Fruit fly (Drosophila melanogaster) whole organism, embryonic: ENCODE results near the gene amos.

ENCODE experiments used
- Antp ChIP-seq: fragments of 200-800 bp; sonication (Bioruptor generic); optimal IDR thresholded peaks from 3 replicates; lab custom pipeline; 2016; ENCODE audit warnings: missing biosample characterization, missing genetic modification characterization
- Bdp1 ChIP-seq: fragments of 200-800 bp; sonication (Bioruptor generic); optimal IDR thresholded peaks from 3 replicates; lab custom pipeline; 2016; ENCODE audit warnings: missing biosample characterization, missing genetic modification characterization
- Bteb2 ChIP-seq: fragments of 200-800 bp; sonication (Bioruptor generic); optimal IDR thresholded peaks from 2 replicates; lab custom pipeline; 2016; ENCODE audit warnings: missing biosample characterization, missing genetic modification characterization
- CG10543 ChIP-seq: fragments of 200-800 bp; sonication (Bioruptor generic); optimal IDR thresholded peaks from 3 replicates; lab custom pipeline; 2017; ENCODE audit warnings: missing biosample characterization, mild to moderate bottlenecking, missing genetic modification characterization, moderate library complexity
- CG11456 ChIP-seq: fragments of 200-800 bp; sonication (Bioruptor generic); IDR thresholded peaks from 3 replicates; pipeline ENCODE4 v1.3.6; 2022; ENCODE audit warnings: missing biosample characterization, missing genetic modification characterization
- CG12299 ChIP-seq: fragments of 200-800 bp; sonication (Bioruptor generic); optimal IDR thresholded peaks from 2 replicates; lab custom pipeline; 2018; ENCODE audit warnings: missing biosample characterization, mild to moderate bottlenecking, missing genetic modification characterization
- CG13894 ChIP-seq: fragments of 200-800 bp; sonication (Bioruptor generic); optimal IDR thresholded peaks from 3 replicates; lab custom pipeline; 2018; ENCODE audit warnings: missing biosample characterization, mild to moderate bottlenecking, missing genetic modification characterization, moderate library complexity
- CG14667 ChIP-seq: fragments of 200-800 bp; sonication (Bioruptor generic); IDR thresholded peaks from 2 replicates; pipeline ENCODE4 v1.3.6; 2022; ENCODE audit warnings: missing biosample characterization, missing genetic modification characterization
- CG17361 ChIP-seq: fragments of 200-800 bp; sonication (Bioruptor generic); IDR thresholded peaks from 3 replicates; pipeline ENCODE4 v1.3.6; 2022; ENCODE audit warnings: missing biosample characterization, missing genetic modification characterization
- CG1792 ChIP-seq: fragments of 200-800 bp; sonication (Bioruptor generic); optimal IDR thresholded peaks from 2 replicates; lab custom pipeline; 2016; ENCODE audit warnings: missing biosample characterization, missing genetic modification characterization
- CG18764 ChIP-seq: fragments of 200-800 bp; sonication (Bioruptor generic); optimal IDR thresholded peaks from 3 replicates; lab custom pipeline; 2016; ENCODE audit warnings: missing biosample characterization, missing genetic modification characterization
- CG31224 ChIP-seq: fragments of 200-800 bp; sonication (Bioruptor generic); IDR thresholded peaks from 2 replicates; pipeline ENCODE4 v1.3.6; 2022; ENCODE audit warnings: missing biosample characterization, missing genetic modification characterization
- CG32532 ChIP-seq: fragments of 200-800 bp; sonication (Bioruptor generic); IDR thresholded peaks from 2 replicates; pipeline ENCODE4 v1.3.6; 2022; ENCODE audit warnings: missing biosample characterization, missing genetic modification characterization
- CG3838 ChIP-seq: fragments of 200-800 bp; sonication (Bioruptor generic); optimal IDR thresholded peaks from 3 replicates; lab custom pipeline; 2016; ENCODE audit warnings: missing biosample characterization, missing genetic modification characterization
- CG3847 ChIP-seq: fragments of 200-800 bp; sonication (Bioruptor generic); IDR thresholded peaks from 2 replicates; pipeline ENCODE4 v1.3.6; 2022; ENCODE audit warnings: missing biosample characterization, missing genetic modification characterization
- CG4328 ChIP-seq: fragments of 200-800 bp; sonication (Bioruptor generic); optimal IDR thresholded peaks from 3 replicates; lab custom pipeline; 2017; ENCODE audit warnings: missing biosample characterization, missing genetic modification reagents, missing genetic modification characterization
- CG4404 ChIP-seq: fragments of 200-800 bp; sonication (Bioruptor generic); IDR thresholded peaks from 2 replicates; pipeline ENCODE4 v1.3.6; 2022; ENCODE audit warnings: missing biosample characterization, missing genetic modification characterization
- CG6175 ChIP-seq: fragments of 200-800 bp; sonication (Bioruptor generic); IDR thresholded peaks from 3 replicates; pipeline ENCODE4 v1.3.6; 2022; ENCODE audit warnings: missing biosample characterization, missing genetic modification characterization
- CG7839 ChIP-seq: fragments of 200-800 bp; sonication (Bioruptor generic); optimal IDR thresholded peaks from 3 replicates; lab custom pipeline; 2018; ENCODE audit warnings: missing biosample characterization, mild to moderate bottlenecking, missing genetic modification characterization, moderate library complexity
- CG8944 ChIP-seq: fragments of 200-800 bp; sonication (Bioruptor generic); optimal IDR thresholded peaks from 3 replicates; lab custom pipeline; 2016; ENCODE audit warnings: missing biosample characterization, missing genetic modification characterization
- CG9437 ChIP-seq: fragments of 200-800 bp; sonication (Bioruptor generic); optimal IDR thresholded peaks from 2 replicates; lab custom pipeline; 2018; ENCODE audit warnings: missing biosample characterization, mild to moderate bottlenecking, missing genetic modification characterization
- CG9817 ChIP-seq: fragments of 200-800 bp; sonication (Bioruptor generic); optimal IDR thresholded peaks from 2 replicates; lab custom pipeline; 2018; ENCODE audit warnings: missing biosample characterization, mild to moderate bottlenecking, missing genetic modification characterization, moderate library complexity
- Dek ChIP-seq: fragments of 200-800 bp; sonication (Bioruptor generic); optimal IDR thresholded peaks from 3 replicates; lab custom pipeline; 2019; ENCODE audit warnings: missing biosample characterization, mild to moderate bottlenecking, missing genetic modification characterization, moderate library complexity
- Doc2 ChIP-seq: fragments of 200-800 bp; sonication (Bioruptor generic); IDR thresholded peaks from 2 replicates; pipeline ENCODE4 v1.3.6; 2022; ENCODE audit warnings: missing biosample characterization, missing genetic modification characterization
- E2f2 ChIP-seq: fragments of 200-800 bp; sonication (Bioruptor generic); IDR thresholded peaks from 2 replicates; pipeline ENCODE4 v1.3.6; 2022; ENCODE audit warnings: missing biosample characterization, missing genetic modification characterization
- Fer3 ChIP-seq: fragments of 200-800 bp; sonication (Bioruptor generic); optimal IDR thresholded peaks from 2 replicates; lab custom pipeline; 2018; ENCODE audit warnings: missing biosample characterization, mild to moderate bottlenecking, missing genetic modification characterization, moderate library complexity
- Hey ChIP-seq: fragments of 200-800 bp; sonication (Bioruptor generic); optimal IDR thresholded peaks from 3 replicates; lab custom pipeline; 2018; ENCODE audit warnings: missing biosample characterization, mild to moderate bottlenecking, missing genetic modification characterization
- Lim3 ChIP-seq: fragments of 200-800 bp; sonication (Bioruptor generic); IDR thresholded peaks from 2 replicates; pipeline ENCODE4 v1.3.6; 2022; ENCODE audit warnings: missing biosample characterization, missing genetic modification characterization
- NC2α ChIP-seq: fragments of 200-800 bp; sonication (Bioruptor generic); optimal IDR thresholded peaks from 2 replicates; lab custom pipeline; 2016; ENCODE audit warnings: missing biosample characterization, missing genetic modification characterization
- Side ChIP-seq: fragments of 200-800 bp; sonication (Bioruptor generic); optimal IDR thresholded peaks from 2 replicates; lab custom pipeline; 2016; ENCODE audit warnings: missing biosample characterization, missing genetic modification characterization
- ac ChIP-seq: fragments of 200-800 bp; sonication (Bioruptor generic); optimal IDR thresholded peaks from 3 replicates; lab custom pipeline; 2017; ENCODE audit warnings: missing biosample characterization, mild to moderate bottlenecking, missing genetic modification characterization
- aop ChIP-seq: fragments of 200-800 bp; sonication (Bioruptor generic); IDR thresholded peaks from 2 replicates; pipeline ENCODE4 v1.3.6; 2022; ENCODE audit warnings: missing biosample characterization, missing genetic modification characterization
- ash1 ChIP-seq: fragments of 200-800 bp; sonication (Bioruptor generic); optimal IDR thresholded peaks from 2 replicates; lab custom pipeline; 2018; ENCODE audit warnings: missing biosample characterization, mild to moderate bottlenecking, missing genetic modification characterization
- az2 ChIP-seq: fragments of 200-800 bp; sonication (Bioruptor generic); optimal IDR thresholded peaks from 3 replicates; lab custom pipeline; 2016; ENCODE audit warnings: missing biosample characterization, missing genetic modification characterization
- bbx ChIP-seq: fragments of 200-800 bp; sonication (Bioruptor generic); IDR thresholded peaks from 2 replicates; pipeline ENCODE4 v1.3.6; 2022; ENCODE audit warnings: missing biosample characterization, missing genetic modification characterization; ENCODE audit not compliant: partially characterized antibody
- ems ChIP-seq: fragments of 200-800 bp; sonication (Bioruptor generic); optimal IDR thresholded peaks from 3 replicates; lab custom pipeline; 2016; ENCODE audit warnings: missing biosample characterization, missing genetic modification characterization
- fd3F ChIP-seq: fragments of 200-800 bp; sonication (Bioruptor generic); optimal IDR thresholded peaks from 2 replicates; lab custom pipeline; 2018; ENCODE audit warnings: missing biosample characterization, mild to moderate bottlenecking, missing genetic modification characterization, moderate library complexity
- gcm ChIP-seq: fragments of 200-800 bp; sonication (Bioruptor generic); optimal IDR thresholded peaks from 2 replicates; lab custom pipeline; 2019; ENCODE audit warnings: missing biosample characterization, mild to moderate bottlenecking, missing genetic modification characterization, moderate library complexity
- gem ChIP-seq: fragments of 200-800 bp; sonication (Bioruptor generic); optimal IDR thresholded peaks from 2 replicates; lab custom pipeline; 2019; ENCODE audit warnings: missing biosample characterization, mild to moderate bottlenecking, missing genetic modification characterization, moderate library complexity
- knrl ChIP-seq: fragments of 200-800 bp; sonication (Bioruptor generic); IDR thresholded peaks from 3 replicates; pipeline ENCODE4 v1.3.6; 2022; ENCODE audit warnings: missing biosample characterization, missing genetic modification characterization; ENCODE audit not compliant: partially characterized antibody
- onecut ChIP-seq: fragments of 200-800 bp; sonication (Bioruptor generic); IDR thresholded peaks from 2 replicates; pipeline ENCODE4 v1.3.6; 2022; ENCODE audit warnings: missing biosample characterization, missing genetic modification characterization
- pb ChIP-seq: fragments of 200-800 bp; sonication (Bioruptor generic); optimal IDR thresholded peaks from 3 replicates; lab custom pipeline; 2016; ENCODE audit warnings: missing biosample characterization, missing genetic modification characterization
- sc ChIP-seq, 3 experiments: fragments of >200 bp in 2 of 3; fragments of 200-800 bp in 1 of 3; sonication (Bioruptor generic) in 1 of 3; optimal IDR thresholded peaks; 2 replicates in 2 of 3; 3 replicates in 1 of 3; lab custom pipeline; 2017; ENCODE audit warnings: mild to moderate bottlenecking in 1 of 3, missing biosample characterization in 1 of 3, missing genetic modification characterization in 1 of 3, missing genetic modification reagents in 1 of 3
- stwl ChIP-seq: fragments of 200-800 bp; sonication (Bioruptor generic); optimal IDR thresholded peaks from 3 replicates; lab custom pipeline; 2018; ENCODE audit warnings: missing biosample characterization, mild to moderate bottlenecking, missing genetic modification characterization, moderate library complexity
- tx ChIP-seq: fragments of 200-800 bp; sonication (Bioruptor generic); optimal IDR thresholded peaks from 2 replicates; lab custom pipeline; 2016; ENCODE audit warnings: missing biosample characterization, missing genetic modification characterization
- unpg ChIP-seq: fragments of 200-800 bp; sonication (Bioruptor generic); optimal IDR thresholded peaks from 3 replicates; lab custom pipeline; 2018; ENCODE audit warnings: missing biosample characterization, mild to moderate bottlenecking, missing genetic modification characterization, moderate library complexity
- vfl ChIP-seq: fragments of 200-800 bp; sonication (Bioruptor generic); optimal IDR thresholded peaks from 2 replicates; lab custom pipeline; 2016; ENCODE audit warnings: missing biosample characterization, missing genetic modification characterization
- wdn ChIP-seq: fragments of 200-800 bp; sonication (Bioruptor generic); IDR thresholded peaks from 2 replicates; pipeline ENCODE4 v1.3.6; 2022; ENCODE audit warnings: missing biosample characterization, missing genetic modification characterization
- zen2 ChIP-seq: fragments of 200-800 bp; sonication (Bioruptor generic); IDR thresholded peaks from 3 replicates; pipeline ENCODE4 v1.3.6; 2022; ENCODE audit warnings: missing biosample characterization, missing genetic modification characterization; ENCODE audit not compliant: partially characterized antibody

amos gene

DNA sequence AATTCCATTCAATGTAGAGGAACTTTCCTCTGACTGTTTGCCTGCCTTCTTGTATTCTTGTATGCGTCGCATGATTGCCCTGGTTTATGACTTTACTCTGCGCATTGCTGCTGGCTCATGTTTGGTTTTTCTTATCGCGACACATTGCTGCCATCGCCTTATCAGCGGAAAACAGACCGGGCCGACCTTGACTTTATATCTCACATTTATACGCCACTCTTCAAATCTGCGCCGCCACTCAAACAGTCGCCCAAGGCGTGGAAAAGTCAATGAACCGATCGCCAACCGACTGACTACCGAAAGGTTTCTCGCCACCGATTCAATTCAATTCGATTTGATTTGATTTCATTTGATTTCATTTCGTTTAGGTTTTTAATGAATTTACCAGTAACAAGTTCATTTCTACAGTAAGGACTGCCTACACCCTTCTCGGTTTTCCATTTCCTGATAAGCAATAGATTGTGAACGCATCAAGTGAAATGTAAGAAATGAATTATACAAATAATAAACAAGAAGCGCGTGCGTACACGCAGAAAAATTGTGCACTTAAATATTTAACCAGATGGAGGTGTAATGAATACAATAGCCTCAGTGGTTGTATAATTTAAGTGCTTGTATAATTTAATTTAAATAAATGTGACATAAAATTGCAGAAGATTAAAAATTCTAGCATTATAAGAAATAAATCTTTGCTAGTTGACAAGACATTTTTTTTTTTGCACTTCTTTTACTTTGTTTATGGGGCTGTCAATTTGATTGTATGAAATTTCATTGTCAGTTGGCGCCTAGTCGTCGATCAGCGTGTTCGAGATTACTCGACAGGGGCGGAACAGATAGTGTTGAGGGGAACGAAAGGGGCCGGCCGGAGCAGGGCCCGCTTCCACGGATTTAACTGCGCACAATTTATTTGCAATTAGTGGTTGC is 30.2 kb downstream of the amos start (continued):
- peak; percentile 25 for TF ChIP-seq az2
- TF ChIP-seq knrl (GFP tag; lab: Robert Waterston, UW), result 0 out of 3 replicates have a peak, but pooled peaks have one; percentile 38
- TF ChIP-seq CG18764 (GFP tag; lab: Kevin White, UChicago), result peak; percentile 18
- TF ChIP-seq CG3838 (GFP tag; lab: Kevin White, UChicago), result no peak
- no peak for TF ChIP-seq CG11456 (GFP tag; lab: Robert Waterston, UW)
- TF ChIP-seq vfl (GFP tag; lab: Kevin White, UChicago), result no peak
- no peak; the same call in 1 of the 2 replicates for TF ChIP-seq bbx (GFP tag; lab: Robert Waterston, UW)
- TF ChIP-seq wdn (GFP tag; lab: Robert Waterston, UW), result no peak
- TF ChIP-seq Fer3 (tag; lab: Kevin White, UChicago), result peak; percentile 9
- no peak for TF ChIP-seq CG1792 (GFP tag; lab: Kevin White, UChicago)
- TF ChIP-seq CG10543 (GFP tag; lab: Kevin White, UChicago), result peak; percentile 64
- peak; percentile 22 for TF ChIP-seq Dek (tag; lab: Kevin White, UChicago)
- TF ChIP-seq CG4328 (GFP tag; lab: Kevin White, UChicago), result no peak
- TF ChIP-seq gem (tag; lab: Kevin White, UChicago), result peak; percentile 73
- no peak for TF ChIP-seq Doc2 (GFP tag; lab: Robert Waterston, UW)
- no peak for TF ChIP-seq Bdp1 (GFP tag; lab: Kevin White, UChicago)
- no peak for TF ChIP-seq Antp (GFP tag; lab: Kevin White, UChicago)
- TF ChIP-seq CG9817 (tag; lab: Kevin White, UChicago), result no peak
- TF ChIP-seq E2f2, result peak; percentile 17; the same call in 1 of the 2 replicates
- no peak for TF ChIP-seq sc (optimal IDR thresholded peaks at IDR 0.05; lab: Kevin White, UChicago)
- peak; percentile 20 for TF ChIP-seq sc (GFP tag; optimal IDR thresholded peaks at IDR 0.05; lab: Kevin White, UChicago)
- no peak for TF ChIP-seq CG3847 (GFP tag; lab: Robert Waterston, UW)
- no peak for TF ChIP-seq stwl (tag; lab: Kevin White, UChicago)
- TF ChIP-seq ash1 (GFP tag; lab: Kevin White, UChicago), result no peak
- no peak for TF ChIP-seq Bteb2 (GFP tag; lab: Kevin White, UChicago)
- TF ChIP-seq CG31224 (GFP tag; lab: Robert Waterston, UW), result no peak
- TF ChIP-seq CG13894 (tag; lab: Kevin White, UChicago), result no peak
- TF ChIP-seq ac (GFP tag; lab: Kevin White, UChicago), result no peak
- peak; percentile 48; the same call in 2 of the 3 replicates for TF ChIP-seq CG17361
- TF ChIP-seq CG9437 (GFP tag; lab: Kevin White, UChicago), result peak; percentile 18
- TF ChIP-seq CG14667 (GFP tag; lab: Robert Waterston, UW), result no peak
- no peak for TF ChIP-seq Lim3
- no peak for TF ChIP-seq pb (GFP tag; lab: Kevin White, UChicago)
- TF ChIP-seq Hey, result peak; percentile 8
- no peak for TF ChIP-seq onecut (GFP tag; lab: Robert Waterston, UW)
- TF ChIP-seq NC2α (GFP tag; lab: Kevin White, UChicago), result no peak
- peak; percentile 49 for TF ChIP-seq unpg (GFP tag; lab: Kevin White, UChicago)
- TF ChIP-seq CG32532 (GFP tag; lab: Robert Waterston, UW), result 0 out of 2 replicates have a peak, but pooled peaks have one; percentile 17
- TF ChIP-seq tx (GFP tag; lab: Kevin White, UChicago), result no peak
- TF ChIP-seq CG6175 (GFP tag; lab: Robert Waterston, UW), result no peak
- no peak for TF ChIP-seq aop (GFP tag; lab: Robert Waterston, UW)
- no peak for TF ChIP-seq CG8944
- TF ChIP-seq Side (GFP tag; lab: Kevin White, UChicago), result no peak
- no peak for TF ChIP-seq CG4404
- no peak for TF ChIP-seq gcm (GFP tag; lab: Kevin White, UChicago)
- TF ChIP-seq CG7839 (tag; lab: Kevin White, UChicago), result peak; percentile 29
- TF ChIP-seq zen2, result no peak
- TF ChIP-seq ems (GFP tag; lab: Kevin White, UChicago), result no peak
- TF ChIP-seq CG12299 (tag; lab: Kevin White, UChicago), result no peak
- TF ChIP-seq fd3F (GFP tag; lab: Kevin White, UChicago), result no peak
